Fruit fly (Drosophila melanogaster) whole organism, prepupa: ENCODE results near the gene CG10650.

ENCODE experiments used
- CG31627 ChIP-seq: fragments of 200-800 bp; sonication (Bioruptor generic); optimal IDR thresholded peaks from 3 replicates; lab custom pipeline; 2016; ENCODE audit warnings: missing biosample characterization, missing genetic modification characterization
- Hr39 ChIP-seq: fragments of 200-800 bp; sonication (Bioruptor generic); optimal IDR thresholded peaks from 2 replicates; lab custom pipeline; 2016; ENCODE audit warnings: missing biosample characterization, missing genetic modification characterization

dm6 chr2L:18944175-18945012 is 51.3 kb downstream of the CG10650 start:
- no peak for TF ChIP-seq Hr39
- TF ChIP-seq CG31627 (GFP tag; lab: Kevin White, UChicago): no peak
